Worm (Caenorhabditis elegans): ENCODE data around the gene T12A7.6.

DNA sequence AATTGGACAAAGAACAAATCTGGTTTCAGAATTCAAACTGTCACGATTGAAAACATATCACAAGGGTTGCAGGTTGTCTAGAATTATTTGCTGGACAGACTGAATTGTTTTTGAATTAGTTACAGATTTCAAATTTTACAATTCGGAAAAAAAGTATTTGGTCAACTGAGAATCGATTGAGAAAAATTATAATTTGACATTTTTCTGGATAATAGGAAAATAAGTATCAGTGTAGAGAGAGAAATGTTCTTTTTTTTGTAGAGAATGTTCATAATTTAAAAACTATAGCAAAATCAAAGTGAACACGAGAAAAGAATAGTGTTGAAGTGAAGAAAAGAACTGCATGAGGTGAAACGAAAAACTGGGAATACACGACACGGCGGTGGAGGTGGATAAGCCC lies 48.3 kb upstream of the T12A7.6 start, which contains the start of gene dpy-20:
- TF ChIP-seq him-1 (tag; optimal IDR thresholded peaks at IDR 0.05) (no peak), dao-5 (tag; optimal IDR thresholded peaks at IDR 0.05) (no peak)
